Worm (Caenorhabditis elegans): ENCODE data around the gene Y57A10A.2.

DNA sequence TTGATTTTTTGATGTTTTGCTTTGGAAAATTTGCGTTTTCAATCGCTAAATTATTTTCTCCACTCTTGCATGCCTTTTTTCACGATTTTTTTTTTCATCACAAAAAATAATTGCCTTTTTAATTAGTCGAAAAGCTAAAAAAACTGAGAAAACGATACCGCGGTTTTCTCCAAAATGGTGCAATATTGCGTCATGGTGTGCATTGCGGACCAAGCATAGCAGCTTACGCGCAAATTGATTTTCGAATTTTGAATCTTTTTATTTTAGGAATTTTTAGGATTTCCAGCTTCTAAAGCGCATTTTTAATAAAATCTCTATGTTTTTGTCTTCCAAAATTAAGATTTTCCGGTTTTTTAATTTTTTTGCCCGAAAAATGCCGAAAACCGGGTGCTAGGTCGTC is 2.8 kb downstream of the Y57A10A.2 start:
- TF ChIP-seq ztf-6 (GFP tag; IDR thresholded peaks at IDR 0.05): no peak
- TF ChIP-seq aptf-3 (GFP tag; IDR thresholded peaks at IDR 0.05): no peak
- no peak for TF ChIP-seq mxl-1 (tag; optimal IDR thresholded peaks at IDR 0.05)

Measured in whole organism, young adult.